Fruit fly (Drosophila melanogaster): ENCODE results near the gene Task6.

The Task6 gene

DNA sequence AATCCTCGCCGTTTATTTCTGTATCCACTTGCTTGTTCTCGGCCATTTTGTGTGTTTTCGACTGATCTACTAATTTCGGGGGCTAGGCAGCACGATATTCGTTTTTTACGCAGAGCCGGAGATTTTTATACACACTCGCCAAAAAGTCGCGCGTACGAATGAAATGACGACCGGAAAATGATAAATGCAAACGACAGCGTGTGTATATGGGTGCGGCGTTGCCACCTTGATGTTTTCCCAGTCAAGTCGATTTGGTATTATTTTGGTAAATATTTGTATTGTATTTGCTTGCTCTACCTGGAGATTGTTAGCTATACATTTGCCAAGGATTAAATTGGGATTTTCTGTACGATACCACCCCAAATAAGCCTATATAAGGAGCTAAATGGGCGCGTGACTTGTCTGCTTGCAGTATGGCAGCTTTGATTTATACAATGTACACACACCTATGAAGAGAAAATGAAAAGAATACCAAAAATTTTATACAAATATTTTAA, 28.4 kb downstream of the Task6 start, which contains the start of gene sqd (continued):
- no peak for TF ChIP-seq Nf-YB (GFP tag; optimal IDR thresholded peaks at IDR 0.05)
- TF ChIP-seq Bgb (GFP tag; IDR thresholded peaks at IDR 0.05; ENCODE audit: partially characterized antibody) = peak; percentile 15; the same call in 1 of the 2 replicates
- TF ChIP-seq cg (GFP tag; optimal IDR thresholded peaks at IDR 0.05) = no peak
- peak; percentile 78 for TF ChIP-seq phol (tag; optimal IDR thresholded peaks at IDR 0.05)
- TF ChIP-seq sens (GFP tag) = peak; percentile 92
- peak; percentile 29 for TF ChIP-seq CG13624 (GFP tag; optimal IDR thresholded peaks at IDR 0.05)
- TF ChIP-seq CG6791 (GFP tag; IDR thresholded peaks at IDR 0.05; ENCODE audit: partially characterized antibody) = 0 out of 3 replicates have a peak, but pooled peaks have one; percentile 34
- TF ChIP-seq CG10209 (GFP tag; optimal IDR thresholded peaks at IDR 0.05) = peak; percentile 60
- no peak for TF ChIP-seq Mrtf (GFP tag; IDR thresholded peaks at IDR 0.05)
- TF ChIP-seq Fer3 (tag; optimal IDR thresholded peaks at IDR 0.05) = peak; percentile 56
- no peak for TF ChIP-seq CG13123 (GFP tag; optimal IDR thresholded peaks at IDR 0.05)
- TF ChIP-seq CG8359 (GFP tag; optimal IDR thresholded peaks at IDR 0.05; ENCODE audit: borderline replicate concordance) = peak; percentile 64
- 0 out of 3 replicates have a peak, but pooled peaks have one; percentile 28 for TF ChIP-seq CG16813 (GFP tag; IDR thresholded peaks at IDR 0.05; ENCODE audit: partially characterized antibody)
- TF ChIP-seq CG17385 (GFP tag; optimal IDR thresholded peaks at IDR 0.05) = peak; percentile 43
- TF ChIP-seq br (optimal IDR thresholded peaks at IDR 0.05) = no peak
- TF ChIP-seq lola (GFP tag; optimal IDR thresholded peaks at IDR 0.05) = no peak
- TF ChIP-seq vfl (GFP tag; optimal IDR thresholded peaks at IDR 0.05) = no peak
- peak; percentile 64 for TF ChIP-seq CG15514 (GFP tag; optimal IDR thresholded peaks at IDR 0.05)
- peak; percentile 62; the same call in 2 of the 3 replicates for TF ChIP-seq CG34422 (GFP tag; IDR thresholded peaks at IDR 0.05)
- peak; percentile 40 for TF ChIP-seq CG13424 (tag; optimal IDR thresholded peaks at IDR 0.05)
- TF ChIP-seq CG13296 (GFP tag; optimal IDR thresholded peaks at IDR 0.05) = peak; percentile 47
- 0 out of 2 replicates have a peak, but pooled peaks have one; percentile 34 for TF ChIP-seq sim (GFP tag; IDR thresholded peaks at IDR 0.05)
- peak; percentile 46 for TF ChIP-seq CG4424 (GFP tag; optimal IDR thresholded peaks at IDR 0.05)
- TF ChIP-seq caup (GFP tag; optimal IDR thresholded peaks at IDR 0.05; ENCODE audit: severe bottlenecking) = peak; percentile 61
- peak; percentile 12 for TF ChIP-seq bigmax (GFP tag; optimal IDR thresholded peaks at IDR 0.05)
- TF ChIP-seq Fer1 (GFP tag; optimal IDR thresholded peaks at IDR 0.05) = peak; percentile 30
- TF ChIP-seq zfh1 (GFP tag; IDR thresholded peaks at IDR 0.05) = peak; percentile 36; the same call in 1 of the 3 replicates
- TF ChIP-seq CG13775 (GFP tag; optimal IDR thresholded peaks at IDR 0.05) = peak; percentile 50
- TF ChIP-seq ssp (GFP tag; IDR thresholded peaks at IDR 0.05) = peak; percentile 85
- TF ChIP-seq pfk (GFP tag; optimal IDR thresholded peaks at IDR 0.05) = peak; percentile 28
- TF ChIP-seq Deaf1 (tag; optimal IDR thresholded peaks at IDR 0.05) = peak; percentile 17
- no peak for TF ChIP-seq prd (optimal IDR thresholded peaks at IDR 0.05)
- peak; percentile 49; the same call in 2 of the 3 replicates for TF ChIP-seq prd (GFP tag; IDR thresholded peaks at IDR 0.05)
- TF ChIP-seq chinmo (GFP tag; IDR thresholded peaks at IDR 0.05; ENCODE audit: partially characterized antibody) = no peak
- TF ChIP-seq E2f2 (GFP tag; IDR thresholded peaks at IDR 0.05) = peak; percentile 45
- peak; percentile 20 for TF ChIP-seq gcm (GFP tag; optimal IDR thresholded peaks at IDR 0.05)
- TF ChIP-seq CG14441 (GFP tag; IDR thresholded peaks at IDR 0.05) = peak; percentile 56; the same call in 1 of the 2 replicates
- TF ChIP-seq CG17912 (GFP tag; optimal IDR thresholded peaks at IDR 0.05) = peak; percentile 22
- TF ChIP-seq ewg (GFP tag; optimal IDR thresholded peaks at IDR 0.05) = peak; percentile 10
- peak; percentile 53 for TF ChIP-seq bcd (GFP tag; optimal IDR thresholded peaks at IDR 0.05)
- TF ChIP-seq ap (GFP tag; IDR thresholded peaks at IDR 0.05) = no peak
- no peak for TF ChIP-seq Atf3 (GFP tag; optimal IDR thresholded peaks at IDR 0.05)
- TF ChIP-seq Oaz (GFP tag; IDR thresholded peaks at IDR 0.05) = no peak
- TF ChIP-seq nerfin-1 (tag; optimal IDR thresholded peaks at IDR 0.05) = peak; percentile 45
- peak; percentile 33 for TF ChIP-seq CG12155 (GFP tag; optimal IDR thresholded peaks at IDR 0.05)
- TF ChIP-seq CG7839 (tag; optimal IDR thresholded peaks at IDR 0.05) = peak; percentile 11
- TF ChIP-seq CG15073 (GFP tag; optimal IDR thresholded peaks at IDR 0.05) = no peak
- peak; percentile 93 for TF ChIP-seq CG30020 (tag; optimal IDR thresholded peaks at IDR 0.05)
- no peak for TF ChIP-seq Usf (GFP tag; optimal IDR thresholded peaks at IDR 0.05)
